Worm (Caenorhabditis elegans): ENCODE results near the gene fbxb-78.

Gene fbxb-78

DNA sequence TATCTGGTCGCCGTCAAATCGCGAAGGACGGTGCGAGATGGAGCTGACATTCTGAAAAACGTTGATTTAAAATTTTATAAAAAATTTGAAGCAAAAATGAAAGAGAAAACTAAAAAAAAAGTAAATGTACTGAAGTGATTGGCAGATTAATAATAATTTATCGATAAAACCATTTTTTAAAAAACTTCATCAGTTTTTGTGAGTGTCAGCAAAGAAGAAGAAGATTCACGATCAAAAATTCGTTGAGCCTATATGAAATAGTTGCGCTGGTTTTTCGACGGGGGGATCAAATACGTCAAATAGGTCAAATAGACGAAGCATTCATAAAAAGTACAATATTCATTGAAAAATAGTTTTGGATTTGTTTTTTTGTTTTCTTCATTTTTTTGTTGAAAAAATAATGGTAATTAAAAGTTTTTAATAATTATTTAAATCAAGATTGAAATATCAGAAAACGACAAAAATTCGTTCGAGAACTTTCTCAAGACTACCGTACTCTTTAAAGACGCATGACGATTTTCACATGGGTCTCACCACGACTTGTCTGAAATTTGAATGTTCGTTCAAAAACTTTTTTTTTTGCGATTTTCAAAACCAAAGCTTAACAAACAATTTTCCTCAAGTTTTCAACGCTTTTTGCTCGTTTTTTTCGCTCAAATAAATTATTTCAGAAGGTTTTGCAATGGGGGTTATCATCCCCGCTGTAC lies 23.2 kb downstream of the fbxb-78 start, which contains the start of the genes memi-1 and cyp-31A3:
Gene memi-1, minus strand, starts transcription at position 51 of the 707 bp plus-strand sequence.
Gene cyp-31A3, plus strand, starts transcription at position 672 of the 707 bp plus-strand sequence.
- TF ChIP-seq tbx-11 (GFP tag; IDR thresholded peaks at IDR 0.05) (no peak), ama-1 (optimal IDR thresholded peaks at IDR 0.05) (no peak), ets-7 (tag; optimal IDR thresholded peaks at IDR 0.05) (no peak), hmbx-1 (tag; optimal IDR thresholded peaks at IDR 0.05) (no peak), ceh-13 (GFP tag; optimal IDR thresholded peaks at IDR 0.05) (no peak), hmg-4 (GFP tag; optimal IDR thresholded peaks at IDR 0.05) (no peak), sea-1 (GFP tag; conservative IDR thresholded peaks at IDR 0.05) (no peak), aly-1 (tag; optimal IDR thresholded peaks at IDR 0.05) (no peak), F13C5.2 (tag; optimal IDR thresholded peaks at IDR 0.05) (no peak), hnd-1 (tag; optimal IDR thresholded peaks at IDR 0.05) (no peak), pes-1 (GFP tag; IDR thresholded peaks at IDR 0.05) (no peak), tbx-37 (GFP tag; conservative IDR thresholded peaks at IDR 0.05) (no peak), B0310.2 (tag; optimal IDR thresholded peaks at IDR 0.05) (no peak), tra-4 (tag; optimal IDR thresholded peaks at IDR 0.05) (no peak)

DNA sequence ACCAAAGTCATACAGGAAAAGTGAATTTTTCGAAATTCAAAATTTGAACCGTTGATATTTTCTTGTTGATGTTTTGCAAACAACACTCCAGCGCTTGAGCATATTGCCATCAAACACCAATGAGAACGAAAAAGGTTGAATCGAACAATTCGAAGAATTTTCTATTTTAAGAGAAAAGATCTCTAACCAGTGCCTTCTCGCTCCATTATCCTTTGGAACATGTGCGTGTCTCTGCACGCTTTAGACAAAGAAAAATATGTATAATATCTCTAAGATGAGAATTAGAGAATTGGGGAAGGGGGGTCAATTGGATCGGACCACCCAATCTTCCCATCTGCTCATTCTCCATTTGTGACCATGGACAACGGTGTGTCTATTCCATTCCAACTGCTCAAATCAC lies 26.5 kb downstream of the fbxb-78 start, which contains the start of gene Y17G9B.2:
Gene Y17G9B.2, plus strand, starts transcription at position 301 of the 400 bp plus-strand sequence.
- TF ChIP-seq ets-7 (tag; optimal IDR thresholded peaks at IDR 0.05), result no peak
- no peak for TF ChIP-seq B0310.2 (tag; optimal IDR thresholded peaks at IDR 0.05)
- no peak for TF ChIP-seq tbx-11 (GFP tag; IDR thresholded peaks at IDR 0.05)
- no peak for TF ChIP-seq F13C5.2 (tag; optimal IDR thresholded peaks at IDR 0.05)
- TF ChIP-seq sea-1 (GFP tag; conservative IDR thresholded peaks at IDR 0.05), result no peak
- TF ChIP-seq aly-1 (tag; optimal IDR thresholded peaks at IDR 0.05), result no peak
- TF ChIP-seq hmbx-1 (tag; optimal IDR thresholded peaks at IDR 0.05), result no peak
- TF ChIP-seq flt-1 (GFP tag; IDR thresholded peaks at IDR 0.05), result no peak
- no peak for TF ChIP-seq tbx-37 (GFP tag; conservative IDR thresholded peaks at IDR 0.05)
- no peak for TF ChIP-seq hnd-1 (tag; optimal IDR thresholded peaks at IDR 0.05)
- no peak for TF ChIP-seq ceh-36 (tag; optimal IDR thresholded peaks at IDR 0.05)
- no peak for TF ChIP-seq pes-1 (GFP tag; IDR thresholded peaks at IDR 0.05)
- TF ChIP-seq ceh-13 (GFP tag; optimal IDR thresholded peaks at IDR 0.05), result no peak

DNA sequence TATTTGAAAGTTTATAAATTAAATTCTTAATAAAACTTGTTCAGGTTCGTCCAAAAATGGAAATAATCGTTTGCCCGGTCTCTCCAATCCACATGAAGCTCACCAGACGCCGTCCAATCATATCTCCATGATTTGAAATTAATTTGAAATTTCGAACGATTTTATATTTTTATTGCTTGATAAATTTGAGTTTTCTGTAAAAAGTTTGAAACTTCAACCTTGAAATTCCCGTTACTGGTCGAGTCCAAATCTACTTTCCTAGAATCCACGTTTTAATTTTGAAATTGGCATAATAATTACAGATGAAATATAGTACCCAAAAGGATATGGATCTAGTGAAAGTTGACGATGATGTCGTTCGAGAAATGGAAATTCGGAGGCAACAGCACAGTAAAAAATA lies 27.1 kb downstream of the fbxb-78 start, which contains the start of gene npp-26:
Gene npp-26, plus strand, starts transcription at position 301 of the 400 bp plus-strand sequence.
- TF ChIP-seq ceh-36 (tag; optimal IDR thresholded peaks at IDR 0.05), result no peak

DNA sequence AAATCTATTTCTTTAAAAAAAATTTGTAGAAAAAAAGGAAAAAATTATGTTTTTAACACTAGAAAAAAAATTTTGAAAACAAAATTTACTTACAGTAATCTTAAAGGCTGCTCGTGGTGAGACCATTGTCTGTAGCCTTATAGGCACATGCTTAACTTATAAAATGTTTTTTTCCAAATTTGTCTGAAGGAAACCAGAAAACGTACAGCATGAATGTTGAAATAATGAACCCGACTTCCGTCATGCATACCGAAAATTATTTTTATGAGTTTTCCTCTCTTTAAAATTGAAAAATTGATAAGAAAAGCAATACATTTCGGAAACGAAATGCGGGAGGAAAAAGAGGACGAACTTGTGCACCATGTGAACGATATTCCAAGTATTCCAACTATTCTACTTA lies 34.4 kb downstream of the fbxb-78 start, which contains the start of gene R11E3.2:
Gene R11E3.2, plus strand, starts transcription at position 301 of the 400 bp plus-strand sequence.
- TF ChIP-seq ets-7 (tag; optimal IDR thresholded peaks at IDR 0.05) (no peak), aly-1 (tag; optimal IDR thresholded peaks at IDR 0.05) (no peak), ceh-13 (GFP tag; optimal IDR thresholded peaks at IDR 0.05) (no peak), hmg-4 (GFP tag; optimal IDR thresholded peaks at IDR 0.05) (no peak)

DNA sequence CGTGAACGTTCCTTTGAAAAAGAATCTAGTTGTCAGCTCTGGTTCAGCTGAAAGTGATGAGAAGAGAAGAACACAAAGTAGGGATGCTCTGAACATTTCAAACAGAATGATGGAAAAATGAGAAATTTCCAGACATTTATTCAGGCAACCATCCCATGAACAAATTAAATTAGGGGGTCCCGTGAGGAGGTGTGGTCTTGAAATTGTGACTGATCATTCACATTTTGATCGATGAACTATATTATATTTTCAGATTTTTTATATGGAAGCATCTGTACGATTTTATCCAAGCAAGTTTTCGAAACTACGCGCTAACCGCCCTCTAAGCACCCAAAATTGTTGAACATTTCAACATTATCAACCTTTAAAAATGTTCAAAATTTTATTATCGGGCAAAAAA lies 38.6 kb downstream of the fbxb-78 start, which contains the start of gene R11E3.19:
Gene R11E3.19, minus strand, starts transcription at position 101 of the 400 bp plus-strand sequence.
- TF ChIP-seq ama-1 (optimal IDR thresholded peaks at IDR 0.05) (no peak), F13C5.2 (tag; optimal IDR thresholded peaks at IDR 0.05) (no peak), B0310.2 (tag; optimal IDR thresholded peaks at IDR 0.05) (no peak), hnd-1 (tag; optimal IDR thresholded peaks at IDR 0.05) (no peak), hmg-4 (GFP tag; optimal IDR thresholded peaks at IDR 0.05) (no peak), tbx-11 (GFP tag; IDR thresholded peaks at IDR 0.05) (no peak), ceh-13 (GFP tag; optimal IDR thresholded peaks at IDR 0.05) (no peak), sea-1 (GFP tag; conservative IDR thresholded peaks at IDR 0.05) (no peak), pes-1 (GFP tag; IDR thresholded peaks at IDR 0.05) (no peak), tbx-37 (GFP tag; conservative IDR thresholded peaks at IDR 0.05) (no peak)

DNA sequence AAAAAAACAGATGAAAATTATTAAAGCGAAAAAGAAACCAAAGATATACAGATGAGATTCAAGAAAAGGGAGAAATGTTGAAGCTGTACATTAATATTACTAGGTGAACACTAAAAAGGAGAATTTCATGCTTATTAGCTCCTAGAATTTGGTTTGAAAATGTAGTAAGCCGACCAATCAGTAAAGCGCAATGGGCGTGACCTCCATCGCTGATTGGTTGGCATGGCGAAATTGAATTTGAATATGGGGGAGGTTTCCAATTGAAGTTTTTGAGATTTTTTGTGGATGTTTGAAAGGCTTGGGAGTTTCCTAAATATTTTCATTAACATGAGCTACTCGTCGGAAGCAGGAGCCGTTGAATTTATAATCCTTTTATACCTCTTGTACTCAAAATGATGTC lies 39.1 kb downstream of the fbxb-78 start:
- TF ChIP-seq flt-1 (GFP tag; IDR thresholded peaks at IDR 0.05) (no peak), hmg-4 (GFP tag; optimal IDR thresholded peaks at IDR 0.05) (no peak), pes-1 (GFP tag; IDR thresholded peaks at IDR 0.05) (no peak), F13C5.2 (tag; optimal IDR thresholded peaks at IDR 0.05) (no peak), B0310.2 (tag; optimal IDR thresholded peaks at IDR 0.05) (no peak), ama-1 (optimal IDR thresholded peaks at IDR 0.05) (no peak), tbx-37 (GFP tag; conservative IDR thresholded peaks at IDR 0.05) (no peak), scrt-1 (GFP tag; IDR thresholded peaks at IDR 0.05) (no peak), hnd-1 (tag; optimal IDR thresholded peaks at IDR 0.05) (no peak), ceh-36 (tag; optimal IDR thresholded peaks at IDR 0.05) (no peak), ceh-13 (GFP tag; optimal IDR thresholded peaks at IDR 0.05) (no peak), aly-1 (tag; optimal IDR thresholded peaks at IDR 0.05) (no peak), ets-7 (tag; optimal IDR thresholded peaks at IDR 0.05) (no peak), tra-4 (tag; optimal IDR thresholded peaks at IDR 0.05) (no peak), tbx-11 (GFP tag; IDR thresholded peaks at IDR 0.05) (no peak)

DNA sequence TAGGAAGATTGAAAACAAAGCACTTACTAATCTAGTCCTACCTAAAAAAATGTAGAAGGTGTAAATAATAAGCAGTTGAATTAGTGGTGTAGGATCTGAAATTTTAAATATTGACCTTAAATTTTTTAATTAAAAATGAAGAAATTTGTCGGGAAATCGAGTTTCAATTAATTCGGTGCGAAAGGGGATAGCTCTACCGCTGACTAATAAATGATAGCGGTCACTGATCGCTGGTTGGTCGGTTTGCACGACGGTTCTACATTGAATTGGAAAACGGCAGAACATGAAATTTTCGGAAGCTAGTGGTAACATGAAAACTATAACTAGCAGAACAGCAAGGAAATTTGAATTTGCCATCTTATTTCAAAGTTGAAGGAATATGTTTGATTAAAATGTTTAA lies 42.8 kb downstream of the fbxb-78 start, which contains the start of gene set-15:
Gene set-15, minus strand, starts transcription at position 101 of the 400 bp plus-strand sequence.
- TF ChIP-seq F13C5.2 (tag; optimal IDR thresholded peaks at IDR 0.05) (no peak), aly-1 (tag; optimal IDR thresholded peaks at IDR 0.05) (no peak), pes-1 (GFP tag; IDR thresholded peaks at IDR 0.05) (no peak), sea-1 (GFP tag; conservative IDR thresholded peaks at IDR 0.05) (no peak), B0310.2 (tag; optimal IDR thresholded peaks at IDR 0.05) (no peak), flt-1 (GFP tag; IDR thresholded peaks at IDR 0.05) (no peak), ceh-13 (GFP tag; optimal IDR thresholded peaks at IDR 0.05) (no peak), scrt-1 (GFP tag; IDR thresholded peaks at IDR 0.05) (no peak), ceh-36 (tag; optimal IDR thresholded peaks at IDR 0.05) (no peak), hnd-1 (tag; optimal IDR thresholded peaks at IDR 0.05) (no peak), hmg-4 (GFP tag; optimal IDR thresholded peaks at IDR 0.05) (no peak), ama-1 (optimal IDR thresholded peaks at IDR 0.05) (no peak), tbx-37 (GFP tag; conservative IDR thresholded peaks at IDR 0.05) (no peak), hmbx-1 (tag; optimal IDR thresholded peaks at IDR 0.05) (no peak), tra-4 (tag; optimal IDR thresholded peaks at IDR 0.05) (no peak), ets-7 (tag; optimal IDR thresholded peaks at IDR 0.05) (no peak), tbx-11 (GFP tag; IDR thresholded peaks at IDR 0.05) (no peak)
